Fruit fly (Drosophila melanogaster) whole organism, embryonic: ENCODE results near the gene CG8119.

ENCODE experiments used
- ATbp ChIP-seq: fragments of 200-800 bp; sonication (Bioruptor generic); optimal IDR thresholded peaks from 2 replicates; lab custom pipeline; 2017; ENCODE audit warnings: missing biosample characterization, mild to moderate bottlenecking, missing genetic modification characterization, missing genetic modification reagents
- Ada2b ChIP-seq: fragments of 200-800 bp; sonication (Bioruptor generic); IDR thresholded peaks from 2 replicates; pipeline ENCODE4 v1.3.6; 2022; ENCODE audit warnings: missing biosample characterization, missing genetic modification characterization
- Asciz ChIP-seq: fragments of 200-800 bp; sonication (Bioruptor generic); optimal IDR thresholded peaks from 2 replicates; lab custom pipeline; 2017; ENCODE audit warnings: missing biosample characterization, mild to moderate bottlenecking, missing genetic modification characterization, missing genetic modification reagents
- CG10267 ChIP-seq: fragments of 200-800 bp; sonication (Bioruptor generic); optimal IDR thresholded peaks from 2 replicates; lab custom pipeline; 2018; ENCODE audit warnings: missing biosample characterization, mild to moderate bottlenecking, missing genetic modification characterization, moderate library complexity
- CG10462 ChIP-seq: fragments of 200-800 bp; sonication (Bioruptor generic); optimal IDR thresholded peaks from 2 replicates; lab custom pipeline; 2016; ENCODE audit warnings: missing biosample characterization, missing genetic modification characterization
- CG10959 ChIP-seq: fragments of 200-800 bp; sonication (Bioruptor generic); IDR thresholded peaks from 2 replicates; pipeline ENCODE4 v1.3.6; 2022; ENCODE audit warnings: missing biosample characterization, missing genetic modification characterization
- CG10979 ChIP-seq: fragments of 200-800 bp; sonication (Bioruptor generic); optimal IDR thresholded peaks from 2 replicates; lab custom pipeline; 2018; ENCODE audit warnings: missing biosample characterization, mild to moderate bottlenecking, missing genetic modification characterization, moderate library complexity
- CG13775 ChIP-seq: fragments of 200-800 bp; sonication (Bioruptor generic); optimal IDR thresholded peaks from 3 replicates; lab custom pipeline; 2017; ENCODE audit warnings: missing biosample characterization, mild to moderate bottlenecking, missing genetic modification characterization
- CG14441 ChIP-seq: fragments of 200-800 bp; sonication (Bioruptor generic); IDR thresholded peaks from 2 replicates; pipeline ENCODE4 v1.3.6; 2022; ENCODE audit warnings: missing biosample characterization, missing genetic modification characterization
- CG15601 ChIP-seq: fragments of 200-800 bp; sonication (Bioruptor generic); optimal IDR thresholded peaks from 3 replicates; lab custom pipeline; 2019; ENCODE audit warnings: missing biosample characterization, mild to moderate bottlenecking, missing genetic modification characterization, moderate library complexity
- CG1603 ChIP-seq: fragments of 200-800 bp; sonication (Bioruptor generic); optimal IDR thresholded peaks from 2 replicates; lab custom pipeline; 2019; ENCODE audit warnings: missing biosample characterization, mild to moderate bottlenecking, missing genetic modification characterization, moderate library complexity
- CG17361 ChIP-seq: fragments of 200-800 bp; sonication (Bioruptor generic); IDR thresholded peaks from 3 replicates; pipeline ENCODE4 v1.3.6; 2022; ENCODE audit warnings: missing biosample characterization, missing genetic modification characterization
- CG17612 ChIP-seq: fragments of 200-800 bp; sonication (Bioruptor generic); IDR thresholded peaks from 2 replicates; pipeline ENCODE4 v1.3.6; 2022; ENCODE audit warnings: missing biosample characterization, missing genetic modification characterization
- CG17829 ChIP-seq: fragments of 200-800 bp; optimal IDR thresholded peaks from 2 replicates; lab custom pipeline; 2019; ENCODE audit warnings: missing biosample characterization, mild to moderate bottlenecking, missing genetic modification characterization, moderate library complexity
- CG2199 ChIP-seq: fragments of 200-800 bp; sonication (Bioruptor generic); IDR thresholded peaks from 3 replicates; pipeline ENCODE4 v1.3.6; 2022; ENCODE audit warnings: missing biosample characterization, missing genetic modification characterization
- CG2678 ChIP-seq: fragments of 200-800 bp; sonication (Bioruptor generic); optimal IDR thresholded peaks from 3 replicates; lab custom pipeline; 2019; ENCODE audit warnings: missing biosample characterization, mild to moderate bottlenecking, missing genetic modification characterization, moderate library complexity
- CG2875 ChIP-seq: fragments of 200-800 bp; sonication (Bioruptor generic); optimal IDR thresholded peaks from 2 replicates; lab custom pipeline; 2017; ENCODE audit warnings: missing biosample characterization, mild to moderate bottlenecking, missing genetic modification characterization, missing genetic modification reagents
- CG3065 ChIP-seq: fragments of 200-800 bp; sonication (Bioruptor generic); optimal IDR thresholded peaks from 2 replicates; lab custom pipeline; 2016; ENCODE audit warnings: missing biosample characterization, missing genetic modification characterization
- CG34376 ChIP-seq: fragments of 200-800 bp; sonication (Bioruptor generic); optimal IDR thresholded peaks from 2 replicates; lab custom pipeline; 2018; ENCODE audit warnings: missing biosample characterization, mild to moderate bottlenecking, missing genetic modification characterization
- CG4730 ChIP-seq: fragments of 200-800 bp; sonication (Bioruptor generic); IDR thresholded peaks from 2 replicates; pipeline ENCODE4 v1.3.6; 2022; ENCODE audit warnings: missing biosample characterization, missing genetic modification characterization
- CG7357 ChIP-seq: fragments of 200-800 bp; sonication (Bioruptor generic); IDR thresholded peaks from 3 replicates; pipeline ENCODE4 v1.3.6; 2022; ENCODE audit warnings: missing biosample characterization, missing genetic modification characterization
- CG7839 ChIP-seq: fragments of 200-800 bp; sonication (Bioruptor generic); optimal IDR thresholded peaks from 3 replicates; lab custom pipeline; 2018; ENCODE audit warnings: missing biosample characterization, mild to moderate bottlenecking, missing genetic modification characterization, moderate library complexity
- Drgx ChIP-seq: fragments of 200-800 bp; sonication (Bioruptor generic); IDR thresholded peaks from 2 replicates; pipeline ENCODE4 v1.3.6; 2022; ENCODE audit warnings: missing biosample characterization, missing genetic modification characterization
- Fer3 ChIP-seq: fragments of 200-800 bp; sonication (Bioruptor generic); optimal IDR thresholded peaks from 2 replicates; lab custom pipeline; 2018; ENCODE audit warnings: missing biosample characterization, mild to moderate bottlenecking, missing genetic modification characterization, moderate library complexity
- Gsc ChIP-seq: fragments of 200-800 bp; sonication (Bioruptor generic); IDR thresholded peaks from 2 replicates; pipeline ENCODE4 v1.3.6; 2022; ENCODE audit warnings: missing biosample characterization, missing genetic modification characterization
- H15 ChIP-seq: fragments of 200-800 bp; sonication (Bioruptor generic); IDR thresholded peaks from 3 replicates; pipeline ENCODE4 v1.3.6; 2022; ENCODE audit warnings: missing biosample characterization, missing genetic modification characterization
- HLH3B ChIP-seq: fragments of 200-800 bp; sonication (Bioruptor generic); IDR thresholded peaks from 2 replicates; pipeline ENCODE4 v1.3.6; 2022; ENCODE audit warnings: missing biosample characterization, missing genetic modification characterization
- HLH4C ChIP-seq: fragments of 200-800 bp; sonication (Bioruptor generic); IDR thresholded peaks from 3 replicates; pipeline ENCODE4 v1.3.6; 2022; ENCODE audit warnings: missing biosample characterization, missing genetic modification characterization; ENCODE audit not compliant: partially characterized antibody
- Myb ChIP-seq: fragments of 200-800 bp; sonication (Bioruptor generic); optimal IDR thresholded peaks from 2 replicates; lab custom pipeline; 2016; ENCODE audit warnings: missing biosample characterization, missing genetic modification characterization
- NC2β ChIP-seq: fragments of 200-800 bp; sonication (Bioruptor generic); optimal IDR thresholded peaks from 2 replicates; lab custom pipeline; 2016; ENCODE audit warnings: missing biosample characterization, missing genetic modification characterization
- Optix ChIP-seq: fragments of 200-800 bp; sonication (Bioruptor generic); IDR thresholded peaks from 3 replicates; pipeline ENCODE4 v1.3.6; 2022; ENCODE audit warnings: missing biosample characterization, missing genetic modification characterization
- PHDP ChIP-seq: fragments of 200-800 bp; sonication (Bioruptor generic); optimal IDR thresholded peaks from 3 replicates; lab custom pipeline; 2018; ENCODE audit warnings: missing biosample characterization, mild to moderate bottlenecking, missing genetic modification characterization, moderate library complexity
- Rx ChIP-seq: fragments of 200-800 bp; sonication (Bioruptor generic); IDR thresholded peaks from 2 replicates; pipeline ENCODE4 v1.3.6; 2022; ENCODE audit warnings: missing biosample characterization, missing genetic modification characterization
- Sry-β ChIP-seq: fragments of 200-800 bp; sonication (Bioruptor generic); optimal IDR thresholded peaks from 2 replicates; lab custom pipeline; 2018; ENCODE audit warnings: missing biosample characterization, mild to moderate bottlenecking, missing genetic modification characterization, moderate library complexity
- Ssrp ChIP-seq: fragments of 200-800 bp; sonication (Bioruptor generic); optimal IDR thresholded peaks from 2 replicates; lab custom pipeline; 2018; ENCODE audit warnings: missing biosample characterization, mild to moderate bottlenecking, missing genetic modification characterization, moderate library complexity
- Vsx1 ChIP-seq: fragments of 200-800 bp; sonication (Bioruptor generic); optimal IDR thresholded peaks from 2 replicates; lab custom pipeline; 2017; ENCODE audit warnings: missing biosample characterization, mild to moderate bottlenecking, missing genetic modification characterization, missing genetic modification reagents
- ase ChIP-seq: fragments of 200-800 bp; sonication (Bioruptor generic); IDR thresholded peaks from 3 replicates; pipeline ENCODE4 v1.3.6; 2022; ENCODE audit warnings: missing biosample characterization, missing genetic modification characterization
- chm ChIP-seq: fragments of 200-800 bp; sonication (Bioruptor generic); IDR thresholded peaks from 2 replicates; pipeline ENCODE4 v1.3.6; 2022; ENCODE audit warnings: missing biosample characterization, missing genetic modification characterization
- dmrt11E ChIP-seq: fragments of 200-800 bp; sonication (Bioruptor generic); optimal IDR thresholded peaks from 3 replicates; lab custom pipeline; 2018; ENCODE audit warnings: missing biosample characterization, mild to moderate bottlenecking, missing genetic modification characterization, moderate library complexity
- lola ChIP-seq, 3 experiments: fragments of >200 bp in 2 of 3; fragments of 200-800 bp in 1 of 3; sonication (Bioruptor generic) in 1 of 3; optimal IDR thresholded peaks; 2 replicates each; lab custom pipeline; 2017 to 2019; ENCODE audit warnings: missing biosample characterization in 3 of 3, missing genetic modification characterization in 3 of 3, mild to moderate bottlenecking in 1 of 3, moderate library complexity in 1 of 3
- mirr ChIP-seq: fragments of 200-800 bp; sonication (Bioruptor generic); optimal IDR thresholded peaks from 3 replicates; lab custom pipeline; 2018; ENCODE audit warnings: missing biosample characterization, mild to moderate bottlenecking, missing genetic modification characterization
- otp ChIP-seq: fragments of 200-800 bp; sonication (Bioruptor generic); IDR thresholded peaks from 3 replicates; pipeline ENCODE4, ENCODE4 v1.3.6; 2022; ENCODE audit warnings: missing biosample characterization, missing genetic modification characterization
- pan ChIP-seq, 4 experiments: fragments of >200 bp in 3 of 4; fragments of 200-800 bp in 1 of 4; sonication (Bioruptor generic) in 1 of 4; optimal IDR thresholded peaks in 3 of 4; IDR thresholded peaks in 1 of 4; 2 replicates each; pipeline versions ENCODE4 v1.3.6 to Lab custom; 2017 to 2022; ENCODE audit warnings: missing biosample characterization in 2 of 4, missing genetic modification characterization in 2 of 4, mixed read lengths in 1 of 4
- sens-2 ChIP-seq: fragments of 200-800 bp; sonication (Bioruptor generic); IDR thresholded peaks from 2 replicates; pipeline ENCODE4 v1.3.6; 2022; ENCODE audit warnings: missing biosample characterization, missing genetic modification characterization
- slp2 ChIP-seq: fragments of 200-800 bp; sonication (Bioruptor generic); optimal IDR thresholded peaks from 2 replicates; lab custom pipeline; 2016; ENCODE audit warnings: missing biosample characterization, missing genetic modification characterization
- so ChIP-seq: fragments of 200-800 bp; sonication (Bioruptor generic); IDR thresholded peaks from 3 replicates; pipeline ENCODE4 v1.3.6; 2022; ENCODE audit warnings: missing biosample characterization, missing genetic modification characterization
- ttk ChIP-seq: fragments of 200-800 bp; sonication (Bioruptor generic); IDR thresholded peaks from 2 replicates; pipeline ENCODE4 v2.1.2; 2022; ENCODE audit warnings: missing biosample characterization, missing genetic modification characterization
- unpg ChIP-seq: fragments of 200-800 bp; sonication (Bioruptor generic); optimal IDR thresholded peaks from 3 replicates; lab custom pipeline; 2018; ENCODE audit warnings: missing biosample characterization, mild to moderate bottlenecking, missing genetic modification characterization, moderate library complexity
- vvl ChIP-seq: fragments of 200-800 bp; sonication (Bioruptor generic); IDR thresholded peaks from 2 replicates; pipeline ENCODE4 v1.3.6; 2022; ENCODE audit warnings: missing biosample characterization, missing genetic modification characterization

Gene CG8119

dm6 chrX:15617916-15618315, 44.5 kb upstream of the CG8119 start (continued):
- peak; percentile 21 for TF ChIP-seq CG10267
- TF ChIP-seq HLH3B (GFP tag; lab: Robert Waterston, UW), result peak; percentile 51
- no peak for TF ChIP-seq Sry-β
- TF ChIP-seq CG17361 (GFP tag; lab: Robert Waterston, UW), result peak; percentile 35; the same call in 1 of the 3 replicates
- peak; percentile 13 for TF ChIP-seq CG15601 (tag; lab: Kevin White, UChicago)
- TF ChIP-seq CG17829 (tag; lab: Kevin White, UChicago), result peak; percentile 44
- peak; percentile 60 for TF ChIP-seq CG1603 (tag; lab: Kevin White, UChicago)
- peak; percentile 25; the same call in 1 of the 2 replicates for TF ChIP-seq Gsc (GFP tag; lab: Robert Waterston, UW)
- TF ChIP-seq ATbp (GFP tag; lab: Kevin White, UChicago), result peak; percentile 31
- TF ChIP-seq PHDP (tag; lab: Kevin White, UChicago), result peak; percentile 12
- peak; percentile 39 for TF ChIP-seq CG13775 (GFP tag; lab: Kevin White, UChicago)
- peak; percentile 85 for TF ChIP-seq Drgx
- peak; percentile 67; the same call in 1 of the 3 replicates for TF ChIP-seq otp
- TF ChIP-seq lola (GFP tag; optimal IDR thresholded peaks at IDR 0.05; lab: Kevin White, UChicago), result peak in 1 of 3 experiments; percentile 52
- peak; percentile 10 for TF ChIP-seq Asciz (GFP tag; lab: Kevin White, UChicago)
- TF ChIP-seq CG14441 (GFP tag; lab: Robert Waterston, UW), result peak; percentile 54; the same call in 1 of the 2 replicates
- TF ChIP-seq CG7357 (GFP tag; lab: Robert Waterston, UW), result peak; percentile 44; the same call in 1 of the 3 replicates
- TF ChIP-seq CG34376 (GFP tag; lab: Kevin White, UChicago), result no peak
- TF ChIP-seq Optix (GFP tag; lab: Robert Waterston, UW), result 0 out of 3 replicates have a peak, but pooled peaks have one; percentile 55
- peak; percentile 49 for TF ChIP-seq unpg (GFP tag; lab: Kevin White, UChicago)
- TF ChIP-seq sens-2 (GFP tag; lab: Robert Waterston, UW), result peak; percentile 54; the same call in 1 of the 2 replicates
- peak; percentile 64 for TF ChIP-seq vvl (GFP tag; lab: Robert Waterston, UW)
- TF ChIP-seq ttk, result peak; percentile 55; the same call in 1 of the 2 replicates
- no peak for TF ChIP-seq mirr (GFP tag; lab: Kevin White, UChicago)
- 0 out of 3 replicates have a peak, but pooled peaks have one; percentile 35 for TF ChIP-seq H15 (GFP tag; lab: Robert Waterston, UW)
- TF ChIP-seq chm (GFP tag; lab: Robert Waterston, UW), result peak; percentile 57; the same call in 1 of the 2 replicates
- no peak for TF ChIP-seq Vsx1 (GFP tag; lab: Kevin White, UChicago)
- TF ChIP-seq CG10979 (tag; lab: Kevin White, UChicago), result peak; percentile 60
- TF ChIP-seq CG2875, result peak; percentile 10
- 0 out of 2 replicates have a peak, but pooled peaks have one; percentile 28 for TF ChIP-seq CG10959 (GFP tag; lab: Robert Waterston, UW)
- TF ChIP-seq ase, result peak; percentile 10; the same call in 1 of the 3 replicates
- peak; percentile 43 for TF ChIP-seq Ada2b
- no peak for TF ChIP-seq NC2β (GFP tag; lab: Kevin White, UChicago)
- no peak for TF ChIP-seq CG10462 (GFP tag; lab: Kevin White, UChicago)
- TF ChIP-seq CG17612, result no peak
- peak; percentile 49 for TF ChIP-seq dmrt11E
- TF ChIP-seq slp2 (GFP tag; lab: Kevin White, UChicago), result no peak
- peak; percentile 39 for TF ChIP-seq CG2678 (tag; lab: Kevin White, UChicago)
- TF ChIP-seq CG2199, result no peak
- 0 out of 2 replicates have a peak, but pooled peaks have one; percentile 22 for TF ChIP-seq Rx (GFP tag; lab: Robert Waterston, UW)
- TF ChIP-seq CG3065 (GFP tag; lab: Kevin White, UChicago), result no peak
- TF ChIP-seq CG7839 (tag; lab: Kevin White, UChicago), result peak; percentile 19
- no peak for TF ChIP-seq pan (optimal IDR thresholded peaks at IDR 0.05; lab: Kevin White, UChicago)
- TF ChIP-seq pan (GFP tag; optimal IDR thresholded peaks at IDR 0.05 in 1 of 2, IDR thresholded peaks at IDR 0.05 in 1 of 2), result peak in 1 of 2 experiments; percentile 56
- TF ChIP-seq Ssrp (tag; lab: Kevin White, UChicago), result peak; percentile 45
- TF ChIP-seq CG4730 (GFP tag; lab: Robert Waterston, UW), result 0 out of 2 replicates have a peak, but pooled peaks have one; percentile 16
- no peak for TF ChIP-seq Fer3
- TF ChIP-seq Myb (GFP tag; lab: Kevin White, UChicago), result no peak
- TF ChIP-seq HLH4C (GFP tag; lab: Robert Waterston, UW), result no peak
- TF ChIP-seq so (GFP tag; lab: Robert Waterston, UW), result 0 out of 3 replicates have a peak, but pooled peaks have one; percentile 27
